Worm (Caenorhabditis elegans): Measurements from ENCODE around the gene Y43F8B.7.

Y43F8B.7 gene

DNA sequence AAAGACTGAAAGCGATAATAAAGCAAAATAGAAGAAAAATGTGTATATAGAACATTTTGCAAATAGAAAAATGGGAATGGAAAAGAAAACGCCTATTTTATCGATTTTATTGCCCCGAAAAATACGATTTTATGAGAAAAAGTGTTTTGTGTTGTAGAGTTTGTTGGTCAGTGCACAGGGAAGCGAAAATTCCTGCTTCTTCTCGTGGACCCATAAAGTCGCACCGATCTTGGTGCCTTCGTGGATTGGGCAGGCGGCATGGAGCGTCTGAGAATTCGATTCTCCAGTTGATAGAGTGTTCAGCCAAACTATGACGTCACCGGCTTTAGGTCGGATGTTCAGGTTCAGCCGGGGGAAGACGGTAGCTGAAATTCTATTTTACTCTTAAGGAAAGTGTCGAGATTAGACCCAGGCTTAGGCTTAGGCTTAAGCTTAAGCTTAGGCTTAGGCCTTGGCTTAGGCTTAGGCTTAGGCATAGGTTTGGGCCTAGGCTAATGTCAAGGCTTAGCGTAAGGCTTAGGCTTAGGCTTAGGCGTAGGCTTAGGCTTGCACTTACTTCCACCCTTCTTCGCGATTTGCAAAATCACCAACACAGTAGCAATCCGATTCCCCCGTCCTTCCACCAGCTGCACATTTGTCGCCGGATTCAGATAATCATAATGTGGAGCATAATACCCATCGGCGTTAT is 21.8 kb downstream of the Y43F8B.7 start, which contains the start of gene Y43F8B.19:
Gene Y43F8B.19, minus strand, starts transcription at position 51 of the 688 bp plus-strand sequence.
- TF ChIP-seq sdz-12 (GFP tag; optimal IDR thresholded peaks at IDR 0.05) = no peak
- no peak for TF ChIP-seq daf-16 (GFP tag; optimal IDR thresholded peaks at IDR 0.05)
- no peak for TF ChIP-seq daf-16 (tag; optimal IDR thresholded peaks at IDR 0.05)
- no peak for TF ChIP-seq R02D3.7 (tag; optimal IDR thresholded peaks at IDR 0.05)
- no peak for TF ChIP-seq ztf-7 (tag; optimal IDR thresholded peaks at IDR 0.05)
- TF ChIP-seq Y48G9A.11 (GFP tag; IDR thresholded peaks at IDR 0.05) = no peak
- no peak for TF ChIP-seq Y5F2A.4 (GFP tag; optimal IDR thresholded peaks at IDR 0.05)
- no peak for TF ChIP-seq ceh-28 (tag; optimal IDR thresholded peaks at IDR 0.05)
- TF ChIP-seq hif-1 (tag; optimal IDR thresholded peaks at IDR 0.05) = no peak
- no peak for TF ChIP-seq lim-7 (GFP tag; IDR thresholded peaks at IDR 0.05)
- no peak for TF ChIP-seq duxl-1 (tag; optimal IDR thresholded peaks at IDR 0.05; ENCODE audit: poor library complexity)
- no peak for TF ChIP-seq unc-62 (GFP tag; optimal IDR thresholded peaks at IDR 0.05 in 1 of 2)
- TF ChIP-seq unc-62 (tag; optimal IDR thresholded peaks at IDR 0.05) = no peak

ce11 chrV:19513552-19513951 is 23.0 kb downstream of the Y43F8B.7 start, which contains the start of gene phy-4:
Gene phy-4, minus strand, starts transcription at chrV:19513652.
- TF ChIP-seq daf-19 (GFP tag; conservative IDR thresholded peaks at IDR 0.05) (no peak), F10B5.3 (tag; optimal IDR thresholded peaks at IDR 0.05) (no peak), mdt-29 (GFP tag; IDR thresholded peaks at IDR 0.05) (no peak), Y75B8A.6 (GFP tag; IDR thresholded peaks at IDR 0.05) (no peak), lin-15B (tag; optimal IDR thresholded peaks at IDR 0.05) (no peak), zfp-3 (GFP tag; conservative IDR thresholded peaks at IDR 0.05) (no peak), hlh-11 (tag; optimal IDR thresholded peaks at IDR 0.05) (no peak), aha-1 (tag) (no peak), lin-13 (GFP tag; optimal IDR thresholded peaks at IDR 0.05) (no peak), php-3 (GFP tag; IDR thresholded peaks at IDR 0.05) (no peak), lin-38 (GFP tag; IDR thresholded peaks at IDR 0.05) (no peak), Y105C5A.15 (GFP tag; IDR thresholded peaks at IDR 0.05) (no peak), ztf-11 (tag; optimal IDR thresholded peaks at IDR 0.05) (no peak), set-16 (GFP tag; IDR thresholded peaks at IDR 0.05) (no peak), nhr-41 (GFP tag; IDR thresholded peaks at IDR 0.05) (no peak), T26A8.4 (GFP tag; IDR thresholded peaks at IDR 0.05) (no peak), Y5F2A.4 (GFP tag; optimal IDR thresholded peaks at IDR 0.05) (no peak), gei-8 (GFP tag; optimal IDR thresholded peaks at IDR 0.05) (no peak), cey-2 (tag; optimal IDR thresholded peaks at IDR 0.05; ENCODE audit: borderline replicate concordance, insufficient read depth) (no peak)

ce11 chrV:19517611-19518360 is 27.2 kb downstream of the Y43F8B.7 start:
- TF ChIP-seq set-16 (GFP tag; IDR thresholded peaks at IDR 0.05) = peak; percentile 64

DNA sequence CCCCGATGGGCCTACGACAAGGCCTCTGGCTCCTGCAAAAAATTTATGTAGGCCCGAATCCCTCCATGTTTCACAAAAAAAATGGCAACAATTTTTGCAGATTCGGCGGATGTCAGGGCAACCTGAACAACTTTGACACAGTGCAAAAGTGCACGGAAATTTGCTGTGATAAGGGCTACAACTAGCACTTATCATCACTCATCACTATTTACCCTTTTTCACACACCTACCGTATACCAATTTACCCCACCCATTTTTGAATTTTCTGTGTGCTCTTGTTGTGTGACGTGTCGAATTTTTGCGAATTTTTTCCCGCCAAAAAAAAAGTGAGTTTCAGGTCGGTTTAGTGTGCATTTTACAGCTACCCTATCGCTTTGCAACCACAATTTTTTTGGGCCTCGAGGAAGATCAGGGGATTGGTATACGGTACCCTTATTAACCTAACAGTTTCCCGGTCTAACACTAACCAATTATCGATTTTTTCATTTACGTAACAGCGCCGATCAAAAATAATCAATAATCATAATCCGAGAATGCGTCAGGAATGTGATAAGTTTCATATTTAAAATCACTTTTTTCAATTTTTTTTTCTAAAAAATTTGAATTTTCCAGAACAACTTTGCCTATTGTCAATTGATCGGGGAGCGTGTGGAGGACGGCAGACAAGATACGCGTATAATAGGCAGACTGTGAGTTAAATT is 28.1 kb downstream of the Y43F8B.7 start:
- TF ChIP-seq nhr-28 (tag; optimal IDR thresholded peaks at IDR 0.05) (peak; percentile 61), mxl-3 (GFP tag; optimal IDR thresholded peaks at IDR 0.05) (peak; percentile 27), pqm-1 (tag; optimal IDR thresholded peaks at IDR 0.05) (peak; percentile 71), ceh-28 (tag; optimal IDR thresholded peaks at IDR 0.05) (peak; percentile 83), ZK337.2 (GFP tag; IDR thresholded peaks at IDR 0.05) (no peak), nhr-76 (tag; optimal IDR thresholded peaks at IDR 0.05) (no peak), attf-4 (tag; optimal IDR thresholded peaks at IDR 0.05) (no peak), zip-11 (GFP tag; IDR thresholded peaks at IDR 0.05) (no peak)
